Worm (Caenorhabditis elegans): ENCODE results near the gene pch-2.

DNA sequence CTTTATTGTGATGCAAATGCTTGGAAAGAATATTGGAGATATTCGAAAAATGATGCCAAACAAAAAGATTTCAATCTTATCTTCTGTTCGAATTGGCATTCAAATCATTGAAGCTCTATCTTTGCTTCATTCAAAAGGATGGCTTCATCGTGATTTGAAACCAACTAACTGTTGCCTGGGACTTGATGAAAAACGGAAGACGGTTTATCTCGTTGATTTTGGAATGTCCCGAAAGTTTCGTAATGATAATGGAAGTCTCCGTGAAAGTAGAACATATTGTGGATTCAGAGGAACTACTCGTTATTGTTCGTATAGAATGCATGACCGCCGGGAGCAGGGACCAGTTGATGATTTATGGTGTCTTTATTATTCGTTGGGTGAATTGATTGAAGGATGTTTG lies 16.0 kb downstream of the pch-2 start:
- no peak for TF ChIP-seq ztf-23 (GFP tag; IDR thresholded peaks at IDR 0.05)
- TF ChIP-seq ztf-29 (GFP tag; IDR thresholded peaks at IDR 0.05) = no peak
- no peak for TF ChIP-seq T22C8.4 (GFP tag; IDR thresholded peaks at IDR 0.05)
- no peak for TF ChIP-seq med-1 (GFP tag; optimal IDR thresholded peaks at IDR 0.05; ENCODE audit: insufficient read depth)
